Worm (Caenorhabditis elegans) whole organism, midembryonic: ENCODE results near the gene srx-82.

Source experiments
- flt-1 ChIP-seq: fragments of 200-800 bp; sonication (Bioruptor generic); IDR thresholded peaks from 2 replicates; pipeline ENCODE4 v1.3.6; 2022; ENCODE audit warnings: missing genetic modification characterization, missing compliant biosample characterization
- ref-1 ChIP-seq: fragments of 200-800 bp; sonication (Bioruptor generic); conservative IDR thresholded peaks from 2 replicates; pipeline ENCODE4 v1.3.6; 2022; ENCODE audit warnings: missing genetic modification reagents, missing genetic modification characterization, missing compliant biosample characterization

DNA sequence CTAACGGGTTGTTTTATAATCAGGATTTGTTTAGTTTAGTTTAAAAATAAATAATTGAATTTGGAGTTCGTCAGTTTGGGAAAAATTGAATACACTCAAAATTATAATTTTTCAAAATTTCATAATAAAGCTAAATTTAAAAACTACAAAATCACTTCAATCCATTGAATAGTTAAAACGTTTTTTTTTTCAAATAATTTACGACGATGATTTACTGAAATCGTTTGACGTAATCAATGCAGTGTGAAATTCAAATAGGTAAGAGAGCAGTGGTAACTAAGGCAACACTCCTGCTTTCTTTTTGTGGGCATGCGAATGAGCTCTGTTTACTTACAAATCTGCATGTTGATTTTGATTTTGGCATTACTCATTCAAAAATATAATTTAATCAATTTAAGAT, 44.3 kb upstream of the srx-82 start, which contains the start of gene F38B7.10:
- TF ChIP-seq flt-1 (no peak), ref-1 (no peak)
